Fruit fly (Drosophila melanogaster): ENCODE data around the gene Drak.
A peak's percentile ranks its signal among the peaks of the same experiment; 100 is the strongest.

Gene Drak

dm6 chrX:11559728-11560724 lies 67.1 kb downstream of the Drak start (continued):
- TF ChIP-seq CG10147 (GFP tag; optimal IDR thresholded peaks at IDR 0.05) = peak; percentile 91
- TF ChIP-seq Ssrp (tag; optimal IDR thresholded peaks at IDR 0.05) = peak; percentile 85
- peak; percentile 56 for TF ChIP-seq Ets65A (GFP tag)
- TF ChIP-seq Dad (GFP tag; optimal IDR thresholded peaks at IDR 0.05) = peak; percentile 25
- no peak for TF ChIP-seq CG17612 (GFP tag; IDR thresholded peaks at IDR 0.05)
- TF ChIP-seq Dfd (GFP tag; optimal IDR thresholded peaks at IDR 0.05) = no peak
- TF ChIP-seq CG9727 (GFP tag; optimal IDR thresholded peaks at IDR 0.05) = peak; percentile 87
- no peak for TF ChIP-seq prd (optimal IDR thresholded peaks at IDR 0.05)
- TF ChIP-seq prd (GFP tag; IDR thresholded peaks at IDR 0.05) = peak; percentile 64; the same call in 2 of the 3 replicates
- no peak for TF ChIP-seq knrl (GFP tag; IDR thresholded peaks at IDR 0.05; ENCODE audit: partially characterized antibody)
- peak; percentile 32 for TF ChIP-seq onecut (GFP tag; IDR thresholded peaks at IDR 0.05)
- 0 out of 2 replicates have a peak, but pooled peaks have one; percentile 21 for TF ChIP-seq toy (GFP tag; IDR thresholded peaks at IDR 0.05)
- TF ChIP-seq Dip2 (GFP tag; IDR thresholded peaks at IDR 0.05) = no peak
- TF ChIP-seq ems (GFP tag; optimal IDR thresholded peaks at IDR 0.05) = peak; percentile 16
- peak; percentile 59 for TF ChIP-seq CG10366 (GFP tag; IDR thresholded peaks at IDR 0.05)
- peak; percentile 41 for TF ChIP-seq CG13123 (GFP tag; optimal IDR thresholded peaks at IDR 0.05)
- no peak for TF ChIP-seq Sox100B (GFP tag; optimal IDR thresholded peaks at IDR 0.05)
- TF ChIP-seq NFAT (GFP tag; IDR thresholded peaks at IDR 0.05) = no peak; the same call in 1 of the 2 replicates
- TF ChIP-seq CG14710 (tag; optimal IDR thresholded peaks at IDR 0.05) = peak; percentile 68
- no peak for TF ChIP-seq peb (GFP tag; IDR thresholded peaks at IDR 0.05)
- peak; percentile 66 for TF ChIP-seq CG10654 (GFP tag; optimal IDR thresholded peaks at IDR 0.05)
- peak; percentile 89 for TF ChIP-seq CG18599 (GFP tag; optimal IDR thresholded peaks at IDR 0.05)
- no peak for TF ChIP-seq CG9797 (GFP tag; optimal IDR thresholded peaks at IDR 0.05)
- no peak for TF ChIP-seq MTF-1 (GFP tag; optimal IDR thresholded peaks at IDR 0.05; ENCODE audit: borderline replicate concordance)
- no peak for TF ChIP-seq CG6272 (GFP tag; IDR thresholded peaks at IDR 0.05)
- TF ChIP-seq Gsc (GFP tag; IDR thresholded peaks at IDR 0.05) = no peak
- no peak for TF ChIP-seq Elba2 (GFP tag; optimal IDR thresholded peaks at IDR 0.05)
- peak; percentile 83 for TF ChIP-seq CG8388 (GFP tag; optimal IDR thresholded peaks at IDR 0.05)
- TF ChIP-seq CG11247 (GFP tag; IDR thresholded peaks at IDR 0.05) = peak; percentile 11; the same call in 1 of the 2 replicates
- TF ChIP-seq CHES-1-like (GFP tag; optimal IDR thresholded peaks at IDR 0.05) = peak; percentile 20
- no peak for TF ChIP-seq TFAM (GFP tag; optimal IDR thresholded peaks at IDR 0.05)
- TF ChIP-seq CG8359 (GFP tag; optimal IDR thresholded peaks at IDR 0.05; ENCODE audit: borderline replicate concordance) = peak; percentile 68
- TF ChIP-seq CG13894 (tag; optimal IDR thresholded peaks at IDR 0.05) = peak; percentile 70
- no peak for TF ChIP-seq CG8765 (GFP tag; IDR thresholded peaks at IDR 0.05)
- no peak; the same call in 1 of the 2 replicates for TF ChIP-seq CG10321 (GFP tag; IDR thresholded peaks at IDR 0.05)
- no peak for TF ChIP-seq amos (GFP tag; IDR thresholded peaks at IDR 0.05; ENCODE audit: partially characterized antibody)
- peak; percentile 78 for TF ChIP-seq Hr3 (GFP tag; optimal IDR thresholded peaks at IDR 0.05)
- peak; percentile 85 for TF ChIP-seq HHEX (GFP tag; optimal IDR thresholded peaks at IDR 0.05)
- TF ChIP-seq kni (GFP tag; optimal IDR thresholded peaks at IDR 0.05) = peak; percentile 58
- TF ChIP-seq run (tag; optimal IDR thresholded peaks at IDR 0.05) = peak; percentile 81
- TF ChIP-seq Opbp (GFP tag; IDR thresholded peaks at IDR 0.05; ENCODE audit: partially characterized antibody) = no peak
- TF ChIP-seq inv (GFP tag; IDR thresholded peaks at IDR 0.05; ENCODE audit: partially characterized antibody) = no peak
- TF ChIP-seq lmd (GFP tag; IDR thresholded peaks at IDR 0.05) = peak; percentile 75
- TF ChIP-seq Dref (GFP tag; IDR thresholded peaks at IDR 0.05) = no peak
- TF ChIP-seq az2 (GFP tag; optimal IDR thresholded peaks at IDR 0.05) = peak; percentile 77
- no peak for TF ChIP-seq MESR4 (GFP tag; optimal IDR thresholded peaks at IDR 0.05)
- TF ChIP-seq CG9876 (GFP tag; optimal IDR thresholded peaks at IDR 0.05) = no peak
- no peak for TF ChIP-seq vfl (GFP tag; optimal IDR thresholded peaks at IDR 0.05)

All from whole organism, embryonic.